Worm (Caenorhabditis elegans): ENCODE measurements around the gene R11E3.1.

Gene R11E3.1

ce11 chrIV:4802494-4802893 lies 12.9 kb downstream of the R11E3.1 start, which contains the start of gene dpf-7:
dpf-7 (minus strand) TSS chrIV:4802594.
- TF ChIP-seq pes-1 (GFP tag; IDR thresholded peaks at IDR 0.05) (no peak), ets-7 (tag; optimal IDR thresholded peaks at IDR 0.05) (no peak), tbx-37 (GFP tag; conservative IDR thresholded peaks at IDR 0.05) (no peak), hnd-1 (tag; optimal IDR thresholded peaks at IDR 0.05) (no peak), ceh-13 (GFP tag; optimal IDR thresholded peaks at IDR 0.05) (no peak), flt-1 (GFP tag; IDR thresholded peaks at IDR 0.05) (no peak), ama-1 (optimal IDR thresholded peaks at IDR 0.05) (no peak), ceh-36 (tag; optimal IDR thresholded peaks at IDR 0.05) (no peak), tbx-11 (GFP tag; IDR thresholded peaks at IDR 0.05) (no peak), sea-1 (GFP tag; conservative IDR thresholded peaks at IDR 0.05) (no peak)

- TF ChIP-seq pes-1 (GFP tag; IDR thresholded peaks at IDR 0.05) (no peak), scrt-1 (GFP tag; IDR thresholded peaks at IDR 0.05) (no peak), flt-1 (GFP tag; IDR thresholded peaks at IDR 0.05) (no peak), aly-1 (tag; optimal IDR thresholded peaks at IDR 0.05) (no peak), F13C5.2 (tag; optimal IDR thresholded peaks at IDR 0.05) (no peak), hmbx-1 (tag; optimal IDR thresholded peaks at IDR 0.05) (no peak), tbx-37 (GFP tag; conservative IDR thresholded peaks at IDR 0.05) (no peak), ets-7 (tag; optimal IDR thresholded peaks at IDR 0.05) (no peak), hmg-4 (GFP tag; optimal IDR thresholded peaks at IDR 0.05) (no peak), sea-1 (GFP tag; conservative IDR thresholded peaks at IDR 0.05) (no peak)
These were observed 16.9 kb downstream of the R11E3.1 start, which contains the start of gene dpf-5 for ce11 chrIV:4806486-4806885. dpf-5 (minus strand) TSS chrIV:4806586.

ce11 chrIV:4807219-4807618 lies 17.7 kb downstream of the R11E3.1 start, which contains the start of gene H06H21.11:
H06H21.11 (minus strand) TSS chrIV:4807319.
- TF ChIP-seq hmg-4 (GFP tag; optimal IDR thresholded peaks at IDR 0.05): no peak
- TF ChIP-seq hmbx-1 (tag; optimal IDR thresholded peaks at IDR 0.05): no peak
- no peak for TF ChIP-seq sea-1 (GFP tag; conservative IDR thresholded peaks at IDR 0.05)
- no peak for TF ChIP-seq scrt-1 (GFP tag; IDR thresholded peaks at IDR 0.05)
- no peak for TF ChIP-seq F13C5.2 (tag; optimal IDR thresholded peaks at IDR 0.05)
- no peak for TF ChIP-seq tbx-11 (GFP tag; IDR thresholded peaks at IDR 0.05)
- TF ChIP-seq ets-7 (tag; optimal IDR thresholded peaks at IDR 0.05): no peak
- TF ChIP-seq hnd-1 (tag; optimal IDR thresholded peaks at IDR 0.05): no peak
- no peak for TF ChIP-seq ceh-36 (tag; optimal IDR thresholded peaks at IDR 0.05)
- no peak for TF ChIP-seq B0310.2 (tag; optimal IDR thresholded peaks at IDR 0.05)
- TF ChIP-seq ceh-13 (GFP tag; optimal IDR thresholded peaks at IDR 0.05): no peak
- TF ChIP-seq tbx-37 (GFP tag; conservative IDR thresholded peaks at IDR 0.05): no peak
- no peak for TF ChIP-seq aly-1 (tag; optimal IDR thresholded peaks at IDR 0.05)
- no peak for TF ChIP-seq pes-1 (GFP tag; IDR thresholded peaks at IDR 0.05)
- no peak for TF ChIP-seq tra-4 (tag; optimal IDR thresholded peaks at IDR 0.05)

- TF ChIP-seq tra-4 (tag; optimal IDR thresholded peaks at IDR 0.05): no peak
- no peak for TF ChIP-seq hmg-4 (GFP tag; optimal IDR thresholded peaks at IDR 0.05)
These were observed 19.9 kb downstream of the R11E3.1 start, which contains the start of gene ubxn-6 for ce11 chrIV:4809397-4809796. ubxn-6 (minus strand) TSS chrIV:4809497.

- TF ChIP-seq aly-1 (tag; optimal IDR thresholded peaks at IDR 0.05): no peak
These were observed 20.3 kb downstream of the R11E3.1 start, which contains the start of gene H06H21.37 for ce11 chrIV:4809813-4810212. H06H21.37 (minus strand) TSS chrIV:4809974.

ce11 chrIV:4810377-4810984 lies 20.9 kb downstream of the R11E3.1 start, which contains the start of gene eif-1.A:
eif-1.A (plus strand) TSS chrIV:4810934.
- TF ChIP-seq F13C5.2 (tag; optimal IDR thresholded peaks at IDR 0.05) (peak; percentile 58), tbx-37 (GFP tag; conservative IDR thresholded peaks at IDR 0.05) (0 out of 2 replicates have a peak, but pooled peaks have one; percentile 22), ceh-13 (GFP tag; optimal IDR thresholded peaks at IDR 0.05) (no peak)

- no peak for TF ChIP-seq flt-1 (GFP tag; IDR thresholded peaks at IDR 0.05)
These were observed 22.3 kb downstream of the R11E3.1 start, which contains the start of gene srw-95 for ce11 chrIV:4811863-4812262. srw-95 (plus strand) TSS chrIV:4812075.

ce11 chrIV:4814185-4814584 lies 24.6 kb downstream of the R11E3.1 start, which contains the start of gene srw-94:
srw-94 (plus strand) TSS chrIV:4814485.
- TF ChIP-seq tbx-37 (GFP tag; conservative IDR thresholded peaks at IDR 0.05) (no peak), ets-7 (tag; optimal IDR thresholded peaks at IDR 0.05) (no peak), ceh-13 (GFP tag; optimal IDR thresholded peaks at IDR 0.05) (no peak), aly-1 (tag; optimal IDR thresholded peaks at IDR 0.05) (no peak)

- no peak for TF ChIP-seq ama-1 (optimal IDR thresholded peaks at IDR 0.05)
- TF ChIP-seq ceh-13 (GFP tag; optimal IDR thresholded peaks at IDR 0.05): no peak
- no peak for TF ChIP-seq tra-4 (tag; optimal IDR thresholded peaks at IDR 0.05)
- no peak for TF ChIP-seq pes-1 (GFP tag; IDR thresholded peaks at IDR 0.05)
- TF ChIP-seq scrt-1 (GFP tag; IDR thresholded peaks at IDR 0.05): no peak
- TF ChIP-seq tbx-11 (GFP tag; IDR thresholded peaks at IDR 0.05): no peak
- no peak for TF ChIP-seq hmg-4 (GFP tag; optimal IDR thresholded peaks at IDR 0.05)
- no peak for TF ChIP-seq F13C5.2 (tag; optimal IDR thresholded peaks at IDR 0.05)
- no peak for TF ChIP-seq ets-7 (tag; optimal IDR thresholded peaks at IDR 0.05)
These were observed 31.5 kb downstream of the R11E3.1 start, which contains the start of gene H06H21.8 for ce11 chrIV:4821054-4821453. H06H21.8 (minus strand) TSS chrIV:4821131.
